Fruit fly (Drosophila melanogaster) whole organism, embryonic: Measurements from ENCODE around the gene Bhmt.

Source experiments
- Atf3 ChIP-seq: fragments of 200-800 bp; sonication (Bioruptor generic); optimal IDR thresholded peaks from 3 replicates; lab custom pipeline; 2016; ENCODE audit warnings: missing biosample characterization, missing genetic modification characterization
- CG10543 ChIP-seq: fragments of 200-800 bp; sonication (Bioruptor generic); optimal IDR thresholded peaks from 3 replicates; lab custom pipeline; 2017; ENCODE audit warnings: missing biosample characterization, mild to moderate bottlenecking, missing genetic modification characterization, moderate library complexity
- CG12391 ChIP-seq: fragments of 200-800 bp; sonication (Bioruptor generic); optimal IDR thresholded peaks from 3 replicates; lab custom pipeline; 2018; ENCODE audit warnings: missing biosample characterization, mild to moderate bottlenecking, missing genetic modification characterization, moderate library complexity
- CG12659 ChIP-seq: fragments of 200-800 bp; sonication (Bioruptor generic); optimal IDR thresholded peaks from 3 replicates; lab custom pipeline; 2017; ENCODE audit warnings: mild to moderate bottlenecking, missing biosample characterization, missing genetic modification reagents, missing genetic modification characterization
- CG14014 ChIP-seq: fragments of 200-800 bp; sonication (Bioruptor generic); IDR thresholded peaks from 2 replicates; pipeline ENCODE4 v1.3.6; 2022; ENCODE audit warnings: missing biosample characterization, missing genetic modification characterization
- CG15073 ChIP-seq: fragments of 200-800 bp; sonication (Bioruptor generic); optimal IDR thresholded peaks from 2 replicates; lab custom pipeline; 2016; ENCODE audit warnings: missing biosample characterization, missing genetic modification characterization
- CG15514 ChIP-seq: fragments of 200-800 bp; sonication (Bioruptor generic); optimal IDR thresholded peaks from 3 replicates; lab custom pipeline; 2017; ENCODE audit warnings: missing biosample characterization, missing genetic modification characterization, mild to moderate bottlenecking, moderate library complexity, missing genetic modification reagents
- CG17829 ChIP-seq: fragments of 200-800 bp; optimal IDR thresholded peaks from 2 replicates; lab custom pipeline; 2019; ENCODE audit warnings: missing biosample characterization, mild to moderate bottlenecking, missing genetic modification characterization, moderate library complexity
- CG18476 ChIP-seq: fragments of 200-800 bp; sonication (Bioruptor generic); optimal IDR thresholded peaks from 2 replicates; lab custom pipeline; 2016; ENCODE audit warnings: missing biosample characterization, mild to moderate bottlenecking, missing genetic modification characterization
- CG18619 ChIP-seq: fragments of 200-800 bp; sonication (Bioruptor generic); optimal IDR thresholded peaks from 3 replicates; lab custom pipeline; 2017; ENCODE audit warnings: missing biosample characterization, mild to moderate bottlenecking, missing genetic modification characterization
- CG2712 ChIP-seq: fragments of 200-800 bp; optimal IDR thresholded peaks from 3 replicates; lab custom pipeline; 2019; ENCODE audit warnings: missing biosample characterization, mild to moderate bottlenecking, missing genetic modification characterization, moderate library complexity
- CG3847 ChIP-seq: fragments of 200-800 bp; sonication (Bioruptor generic); IDR thresholded peaks from 2 replicates; pipeline ENCODE4 v1.3.6; 2022; ENCODE audit warnings: missing biosample characterization, missing genetic modification characterization
- CG4707 ChIP-seq: fragments of 200-800 bp; sonication (Bioruptor generic); optimal IDR thresholded peaks from 2 replicates; lab custom pipeline; 2018; ENCODE audit warnings: missing biosample characterization, mild to moderate bottlenecking, missing genetic modification characterization, moderate library complexity
- CG6272 ChIP-seq: fragments of 200-800 bp; sonication (Bioruptor generic); IDR thresholded peaks from 2 replicates; pipeline ENCODE4 v1.3.6; 2022; ENCODE audit warnings: missing biosample characterization, missing genetic modification characterization
- CG6791 ChIP-seq: fragments of 200-800 bp; sonication (Bioruptor generic); IDR thresholded peaks from 3 replicates; pipeline ENCODE4 v1.3.6; 2022; ENCODE audit warnings: missing biosample characterization, missing genetic modification characterization; ENCODE audit not compliant: partially characterized antibody
- CG8290 ChIP-seq, 3 experiments: fragments of 200-800 bp; sonication (Bioruptor generic); optimal IDR thresholded peaks; 2 replicates each; lab custom pipeline; 2016 to 2019; ENCODE audit warnings: missing biosample characterization in 3 of 3, missing genetic modification characterization in 3 of 3, mild to moderate bottlenecking in 2 of 3, moderate library complexity in 1 of 3
- CG8359 ChIP-seq: fragments of 200-800 bp; sonication (Bioruptor generic); optimal IDR thresholded peaks from 2 replicates; lab custom pipeline; 2017; ENCODE audit warnings: missing biosample characterization, mild to moderate bottlenecking, missing genetic modification characterization, borderline replicate concordance
- Chrac-16 ChIP-seq: fragments of 200-800 bp; sonication (Bioruptor generic); optimal IDR thresholded peaks from 3 replicates; lab custom pipeline; 2016; ENCODE audit warnings: missing biosample characterization, missing genetic modification characterization
- Drgx ChIP-seq: fragments of 200-800 bp; sonication (Bioruptor generic); IDR thresholded peaks from 2 replicates; pipeline ENCODE4 v1.3.6; 2022; ENCODE audit warnings: missing biosample characterization, missing genetic modification characterization
- Ets65A ChIP-seq: fragments of 200-800 bp; sonication (Bioruptor generic); peaks from one replicate; lab custom pipeline; 2016; ENCODE audit warnings: missing biosample characterization, missing genetic modification characterization
- HHEX ChIP-seq: fragments of 200-800 bp; sonication (Bioruptor generic); optimal IDR thresholded peaks from 3 replicates; lab custom pipeline; 2017; ENCODE audit warnings: missing biosample characterization, mild to moderate bottlenecking, missing genetic modification characterization, missing genetic modification reagents
- Hr78 ChIP-seq, 2 experiments: fragments of 200-800 bp in 1 of 2; fragments of >200 bp in 1 of 2; sonication (Bioruptor generic) in 1 of 2; optimal IDR thresholded peaks; 2 replicates each; lab custom pipeline; 2017 to 2019; ENCODE audit warnings: missing biosample characterization in 2 of 2, missing genetic modification characterization in 2 of 2, mild to moderate bottlenecking in 1 of 2, moderate library complexity in 1 of 2
- Sox100B ChIP-seq: fragments of 200-800 bp; sonication (Bioruptor generic); optimal IDR thresholded peaks from 3 replicates; lab custom pipeline; 2018; ENCODE audit warnings: missing biosample characterization, mild to moderate bottlenecking, missing genetic modification characterization
- Sry-β ChIP-seq: fragments of 200-800 bp; sonication (Bioruptor generic); optimal IDR thresholded peaks from 2 replicates; lab custom pipeline; 2018; ENCODE audit warnings: missing biosample characterization, mild to moderate bottlenecking, missing genetic modification characterization, moderate library complexity
- Taf1 ChIP-seq: fragments of 200-800 bp; sonication (Bioruptor generic); IDR thresholded peaks from 2 replicates; pipeline ENCODE4 v1.3.6; 2022; ENCODE audit warnings: missing biosample characterization, missing genetic modification characterization
- ab ChIP-seq: fragments of 200-800 bp; sonication (Bioruptor generic); optimal IDR thresholded peaks from 2 replicates; lab custom pipeline; 2016; ENCODE audit warnings: missing biosample characterization, missing genetic modification characterization
- abd-A ChIP-seq: fragments of 200-800 bp; sonication (Bioruptor generic); optimal IDR thresholded peaks from 3 replicates; lab custom pipeline; 2019; ENCODE audit warnings: missing biosample characterization, mild to moderate bottlenecking, missing genetic modification characterization, moderate library complexity
- cas ChIP-seq: fragments of 200-800 bp; sonication (Bioruptor generic); IDR thresholded peaks from 2 replicates; pipeline ENCODE4 v1.3.6; 2022; ENCODE audit warnings: missing biosample characterization, missing genetic modification characterization
- cato ChIP-seq: fragments of 200-800 bp; sonication (Bioruptor generic); optimal IDR thresholded peaks from 2 replicates; lab custom pipeline; 2016; ENCODE audit warnings: missing biosample characterization, missing genetic modification characterization, borderline replicate concordance
- chinmo ChIP-seq: fragments of 200-800 bp; sonication (Bioruptor generic); IDR thresholded peaks from 4 replicates; pipeline ENCODE4 v1.3.6; 2022; ENCODE audit warnings: missing biosample characterization, missing genetic modification characterization; ENCODE audit not compliant: partially characterized antibody
- dm ChIP-seq: fragments of 200-800 bp; sonication (Bioruptor generic); optimal IDR thresholded peaks from 3 replicates; lab custom pipeline; 2016; ENCODE audit warnings: missing biosample characterization, missing genetic modification characterization
- dmrt11E ChIP-seq: fragments of 200-800 bp; sonication (Bioruptor generic); optimal IDR thresholded peaks from 3 replicates; lab custom pipeline; 2018; ENCODE audit warnings: missing biosample characterization, mild to moderate bottlenecking, missing genetic modification characterization, moderate library complexity
- dpn ChIP-seq, 2 experiments: fragments of 200-800 bp; sonication (Bioruptor generic); optimal IDR thresholded peaks; 3 replicates each; lab custom pipeline; 2016; ENCODE audit warnings: missing biosample characterization in 2 of 2, missing genetic modification characterization in 2 of 2
- eve ChIP-seq, 2 experiments: fragments of >200 bp; optimal IDR thresholded peaks; 2 replicates each; lab custom pipeline; 2017; ENCODE audit warnings: missing biosample characterization in 2 of 2, missing genetic modification characterization in 2 of 2
- fru ChIP-seq: fragments of >200 bp; optimal IDR thresholded peaks from 2 replicates; lab custom pipeline; 2017
- gem ChIP-seq: fragments of 200-800 bp; sonication (Bioruptor generic); optimal IDR thresholded peaks from 2 replicates; lab custom pipeline; 2019; ENCODE audit warnings: missing biosample characterization, mild to moderate bottlenecking, missing genetic modification characterization, moderate library complexity
- grau ChIP-seq: fragments of 200-800 bp; optimal IDR thresholded peaks from 3 replicates; lab custom pipeline; 2019; ENCODE audit warnings: missing biosample characterization, mild to moderate bottlenecking, missing genetic modification characterization, moderate library complexity
- h ChIP-seq: fragments of >200 bp; optimal IDR thresholded peaks from 2 replicates; lab custom pipeline; 2017
- ind ChIP-seq: fragments of 200-800 bp; sonication (Bioruptor generic); optimal IDR thresholded peaks from 3 replicates; lab custom pipeline; 2016; ENCODE audit warnings: missing biosample characterization, missing genetic modification characterization
- luna ChIP-seq: fragments of 200-800 bp; sonication (Bioruptor generic); optimal IDR thresholded peaks from 2 replicates; lab custom pipeline; 2016; ENCODE audit warnings: missing biosample characterization, missing genetic modification characterization
- mld ChIP-seq: fragments of 200-800 bp; sonication (Bioruptor generic); IDR thresholded peaks from 3 replicates; pipeline ENCODE4 v1.3.6; 2022; ENCODE audit warnings: missing biosample characterization, missing genetic modification characterization; ENCODE audit not compliant: partially characterized antibody
- pan ChIP-seq, 4 experiments: fragments of >200 bp in 3 of 4; fragments of 200-800 bp in 1 of 4; sonication (Bioruptor generic) in 1 of 4; optimal IDR thresholded peaks in 3 of 4; IDR thresholded peaks in 1 of 4; 2 replicates each; pipeline versions ENCODE4 v1.3.6 to Lab custom; 2017 to 2022; ENCODE audit warnings: missing biosample characterization in 2 of 4, missing genetic modification characterization in 2 of 4, mixed read lengths in 1 of 4
- phol ChIP-seq: fragments of 200-800 bp; sonication (Bioruptor generic); optimal IDR thresholded peaks from 3 replicates; lab custom pipeline; 2018; ENCODE audit warnings: missing biosample characterization, mild to moderate bottlenecking, missing genetic modification characterization, moderate library complexity
- pum ChIP-seq: fragments of 200-800 bp; sonication (Bioruptor generic); optimal IDR thresholded peaks from 2 replicates; lab custom pipeline; 2016; ENCODE audit warnings: missing biosample characterization, missing genetic modification characterization
- rib ChIP-seq: fragments of 200-800 bp; sonication (Bioruptor generic); IDR thresholded peaks from 2 replicates; pipeline ENCODE4 v1.3.6; 2022; ENCODE audit warnings: missing biosample characterization, missing genetic modification characterization
- scrt ChIP-seq: fragments of 200-800 bp; sonication (Bioruptor generic); optimal IDR thresholded peaks from 2 replicates; lab custom pipeline; 2018; ENCODE audit warnings: missing biosample characterization, mild to moderate bottlenecking, missing genetic modification characterization, moderate library complexity
- seq ChIP-seq: fragments of 200-800 bp; sonication (Bioruptor generic); IDR thresholded peaks from 2 replicates; pipeline ENCODE4 v1.3.6; 2022; ENCODE audit warnings: missing biosample characterization, missing genetic modification characterization
- sima ChIP-seq: fragments of 200-800 bp; sonication (Bioruptor generic); optimal IDR thresholded peaks from 2 replicates; lab custom pipeline; 2016; ENCODE audit warnings: missing biosample characterization, missing genetic modification characterization
- z ChIP-seq: fragments of 200-800 bp; sonication (Bioruptor generic); IDR thresholded peaks from 3 replicates; pipeline ENCODE4 v1.3.6; 2022; ENCODE audit warnings: missing biosample characterization, missing genetic modification characterization

Bhmt gene

DNA sequence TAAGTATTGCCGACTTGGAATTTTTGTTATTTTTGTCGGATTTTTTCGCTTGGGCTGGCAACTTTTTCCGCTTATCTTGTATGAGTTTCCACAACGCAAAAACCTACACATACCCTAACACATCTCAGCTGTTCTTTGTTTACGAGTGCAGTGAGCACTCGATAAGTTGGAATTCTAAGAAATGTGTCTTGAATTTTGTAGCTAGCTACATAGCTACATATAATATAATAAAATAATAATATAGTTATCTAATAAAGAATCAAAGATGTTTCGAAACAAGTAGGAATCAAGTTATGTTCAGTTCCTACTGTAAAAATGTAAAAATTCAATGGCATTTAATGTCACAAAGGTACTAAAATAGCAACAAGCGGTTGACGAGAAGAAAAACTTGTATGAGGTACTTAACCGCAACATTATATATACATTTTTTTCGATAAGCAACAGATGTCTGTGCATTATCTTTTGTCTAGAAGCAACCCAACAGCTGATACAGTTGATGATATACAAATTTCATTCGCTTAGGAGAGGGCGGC, at the start of gene Bhmt (continued):
- TF ChIP-seq pum (GFP tag; lab: Kevin White, UChicago) (no peak), CG3847 (GFP tag; lab: Robert Waterston, UW) (peak; percentile 60), CG15514 (GFP tag; lab: Kevin White, UChicago) (peak; percentile 72), Ets65A (peak; percentile 44), grau (tag; lab: Kevin White, UChicago) (peak; percentile 96), cato (GFP tag; lab: Kevin White, UChicago) (no peak), gem (peak; percentile 78), scrt (GFP tag; lab: Kevin White, UChicago) (peak; percentile 66), CG2712 (peak; percentile 79), dmrt11E (tag; lab: Kevin White, UChicago) (peak; percentile 9), Sox100B (GFP tag; lab: Kevin White, UChicago) (peak; percentile 56), luna (GFP tag; lab: Kevin White, UChicago) (no peak), CG12659 (GFP tag; lab: Kevin White, UChicago) (peak; percentile 69), mld (no peak), fru (lab: Kevin White, UChicago) (no peak), Taf1 (peak; percentile 33; the same call in 1 of the 2 replicates), CG18476 (GFP tag; lab: Kevin White, UChicago) (no peak), Sry-β (GFP tag; lab: Kevin White, UChicago) (no peak), Chrac-16 (peak; percentile 22), CG8290 (GFP tag; optimal IDR thresholded peaks at IDR 0.05; lab: Kevin White, UChicago) (no peak), CG8290 (tag; optimal IDR thresholded peaks at IDR 0.05; lab: Kevin White, UChicago) (peak in 1 of 2 experiments; percentile 2), seq (peak; percentile 64), pan (optimal IDR thresholded peaks at IDR 0.05; lab: Kevin White, UChicago) (no peak), pan (GFP tag; optimal IDR thresholded peaks at IDR 0.05 in 1 of 2, IDR thresholded peaks at IDR 0.05 in 1 of 2) (peak in 1 of 2 experiments; percentile 86), dm (GFP tag; lab: Kevin White, UChicago) (no peak), rib (peak; percentile 16; the same call in 1 of the 2 replicates), phol (tag; lab: Kevin White, UChicago) (peak; percentile 53), ab (no peak), CG18619 (GFP tag; lab: Kevin White, UChicago) (peak; percentile 63), Atf3 (GFP tag; lab: Kevin White, UChicago) (no peak), CG4707 (GFP tag; lab: Kevin White, UChicago) (no peak), CG12391 (peak; percentile 65), CG10543 (GFP tag; lab: Kevin White, UChicago) (peak; percentile 76), cas (GFP tag; lab: Robert Waterston, UW) (no peak; the same call in 1 of the 2 replicates), z (no peak), Hr78 (GFP tag; optimal IDR thresholded peaks at IDR 0.05; lab: Kevin White, UChicago) (no peak), CG14014 (peak; percentile 69), ind (GFP tag; lab: Kevin White, UChicago) (peak; percentile 62), eve (GFP tag; optimal IDR thresholded peaks at IDR 0.05; lab: Kevin White, UChicago) (no peak), abd-A (no peak), HHEX (GFP tag; lab: Kevin White, UChicago) (peak; percentile 73), sima (GFP tag; lab: Kevin White, UChicago) (no peak), CG6791 (no peak), chinmo (GFP tag; lab: Robert Waterston, UW) (no peak), CG8359 (GFP tag; lab: Kevin White, UChicago) (no peak), CG6272 (GFP tag; lab: Robert Waterston, UW) (0 out of 2 replicates have a peak, but pooled peaks have one; percentile 24), CG15073 (no peak), CG17829 (tag; lab: Kevin White, UChicago) (peak; percentile 71), Drgx (peak; percentile 87), dpn (GFP tag; optimal IDR thresholded peaks at IDR 0.05; lab: Kevin White, UChicago) (peak in 1 of 2 experiments; percentile 62), h (lab: Kevin White, UChicago) (no peak)
